Worm (Caenorhabditis elegans): ENCODE data around the gene F16G10.14.

DNA sequence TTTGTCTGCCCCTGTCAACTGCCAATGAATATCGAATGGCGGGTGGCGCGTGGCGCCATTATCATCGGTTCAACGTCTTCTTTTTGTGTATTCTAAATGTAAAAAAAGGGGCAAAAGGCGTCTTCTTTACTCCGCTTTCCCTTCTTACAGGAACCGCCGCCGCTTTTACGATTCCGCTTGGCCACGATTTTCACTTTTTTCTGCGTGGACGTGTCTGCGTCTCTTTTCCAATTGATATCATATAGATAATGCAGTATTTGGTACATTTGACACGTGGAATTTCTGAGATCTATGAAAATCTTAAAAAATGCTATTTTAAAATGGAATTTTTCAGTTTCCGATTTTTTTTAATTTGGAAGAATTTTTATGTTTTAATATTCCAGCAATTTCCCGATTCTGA lies 36.8 kb upstream of the F16G10.14 start:
- no peak for TF ChIP-seq ceh-82 (tag; optimal IDR thresholded peaks at IDR 0.05)
- no peak for TF ChIP-seq nfya-1 (tag; optimal IDR thresholded peaks at IDR 0.05; ENCODE audit: insufficient read depth)
- TF ChIP-seq skn-1 (tag; optimal IDR thresholded peaks at IDR 0.05), result no peak
- TF ChIP-seq elt-3 (tag; optimal IDR thresholded peaks at IDR 0.05), result peak in 1 of 3 experiments; percentile 34
- no peak for TF ChIP-seq unc-62 (GFP tag; optimal IDR thresholded peaks at IDR 0.05)
